Worm (Caenorhabditis elegans): ENCODE measurements around the gene unc-69.

The unc-69 gene

ce11 chrIII:10341758-10342157, 23.0 kb downstream of the unc-69 start, which contains the start of gene tbx-9 (continued):
- TF ChIP-seq F23B12.7 (tag; optimal IDR thresholded peaks at IDR 0.05; ENCODE audit: insufficient read depth) (no peak), attf-5 (GFP tag; optimal IDR thresholded peaks at IDR 0.05) (no peak), hlh-12 (tag; optimal IDR thresholded peaks at IDR 0.05) (no peak), gei-17 (GFP tag; optimal IDR thresholded peaks at IDR 0.05) (no peak), sptf-2 (GFP tag; optimal IDR thresholded peaks at IDR 0.05) (no peak), madf-8 (GFP tag; conservative IDR thresholded peaks at IDR 0.05) (no peak), tbx-9 (tag; optimal IDR thresholded peaks at IDR 0.05; ENCODE audit: borderline replicate concordance) (no peak)

- TF ChIP-seq unc-62 (GFP tag; optimal IDR thresholded peaks at IDR 0.05) (peak; percentile 56), hmg-20 (GFP tag; IDR thresholded peaks at IDR 0.05) (no peak)
Measured at ce11 chrIII:10344762-10345161, 26.0 kb downstream of the unc-69 start.

- no peak for TF ChIP-seq gei-17 (GFP tag; optimal IDR thresholded peaks at IDR 0.05)
- TF ChIP-seq zfh-2 (GFP tag; conservative IDR thresholded peaks at IDR 0.05), result peak; percentile 46; the same call in 1 of the 2 replicates
Measured at ce11 chrIII:10347049-10347448, 28.3 kb downstream of the unc-69 start, which contains the start of gene tbx-8. tbx-8 (plus strand) TSS chrIII:10347349.

ce11 chrIII:10351595-10352207, 33.0 kb downstream of the unc-69 start, which contains the start of gene T07C4.3:
T07C4.3 (plus strand) TSS chrIII:10352157.
- peak; percentile 70 for TF ChIP-seq efl-1 (GFP tag; optimal IDR thresholded peaks at IDR 0.05)
- TF ChIP-seq Y95B8A.8 (GFP tag; IDR thresholded peaks at IDR 0.05), result no peak
- TF ChIP-seq F23B12.7 (tag; optimal IDR thresholded peaks at IDR 0.05; ENCODE audit: insufficient read depth), result no peak
- no peak for TF ChIP-seq let-526 (GFP tag; IDR thresholded peaks at IDR 0.05)
- TF ChIP-seq F37B4.10 (GFP tag; IDR thresholded peaks at IDR 0.05), result no peak
- peak; percentile 59 for TF ChIP-seq madf-8 (GFP tag; conservative IDR thresholded peaks at IDR 0.05)
- peak; percentile 83 for TF ChIP-seq lsl-1 (GFP tag; optimal IDR thresholded peaks at IDR 0.05)
- no peak for TF ChIP-seq madf-3 (GFP tag; IDR thresholded peaks at IDR 0.05)
- peak; percentile 63; the same call in 1 of the 2 replicates for TF ChIP-seq B0019.2 (GFP tag; conservative IDR thresholded peaks at IDR 0.05)
- TF ChIP-seq C17E4.6 (GFP tag; IDR thresholded peaks at IDR 0.05), result no peak
- TF ChIP-seq xnd-1 (tag; optimal IDR thresholded peaks at IDR 0.05), result peak; percentile 28
- no peak for TF ChIP-seq rpc-1 (optimal IDR thresholded peaks at IDR 0.05)
- no peak for TF ChIP-seq rpc-1 (tag; optimal IDR thresholded peaks at IDR 0.05)
- TF ChIP-seq fkh-3 (tag; optimal IDR thresholded peaks at IDR 0.05), result no peak
- no peak for TF ChIP-seq hrde-1 (tag; optimal IDR thresholded peaks at IDR 0.05; ENCODE audit: borderline replicate concordance)
- peak; percentile 71 for TF ChIP-seq D2030.7 (GFP tag; IDR thresholded peaks at IDR 0.05)
- no peak for TF ChIP-seq F52B5.7 (tag; optimal IDR thresholded peaks at IDR 0.05)
- peak; percentile 79 for TF ChIP-seq madf-6 (GFP tag; IDR thresholded peaks at IDR 0.05)
- TF ChIP-seq ceh-91 (GFP tag; IDR thresholded peaks at IDR 0.05), result peak; percentile 65
- TF ChIP-seq lin-26 (GFP tag; IDR thresholded peaks at IDR 0.05), result no peak
- peak; percentile 49; the same call in 1 of the 2 replicates for TF ChIP-seq F33H1.4 (GFP tag; IDR thresholded peaks at IDR 0.05)
- TF ChIP-seq somi-1 (GFP tag; optimal IDR thresholded peaks at IDR 0.05), result no peak
- TF ChIP-seq dpl-1 (GFP tag; optimal IDR thresholded peaks at IDR 0.05), result peak; percentile 32
- TF ChIP-seq hmg-1.2 (GFP tag; IDR thresholded peaks at IDR 0.05), result no peak
- peak; percentile 44 for TF ChIP-seq tlf-1 (GFP tag; optimal IDR thresholded peaks at IDR 0.05)
- 0 out of 2 replicates have a peak, but pooled peaks have one; percentile 27 for TF ChIP-seq hsf-1 (GFP tag; IDR thresholded peaks at IDR 0.05)
- TF ChIP-seq lin-54 (GFP tag; optimal IDR thresholded peaks at IDR 0.05), result peak; percentile 33
- 0 out of 2 replicates have a peak, but pooled peaks have one; percentile 19 for TF ChIP-seq dox-1 (GFP tag; IDR thresholded peaks at IDR 0.05)
- TF ChIP-seq atf-7 (tag; optimal IDR thresholded peaks at IDR 0.05), result no peak
- TF ChIP-seq F57C9.4 (tag; optimal IDR thresholded peaks at IDR 0.05), result no peak

Data from whole organism, young adult.